Worm (Caenorhabditis elegans) whole organism, young adult: ENCODE measurements around the gene morc-1.

Source experiments
- B0035.1 ChIP-seq: sonication (generic microtip); optimal IDR thresholded peaks from 2 replicates; lab custom pipeline; 2016; ENCODE audit warnings: missing genetic modification characterization, mild to moderate bottlenecking, missing compliant biosample characterization, missing genotype, missing genetic modification reagents
- nfya-1 ChIP-seq: sonication (generic microtip); optimal IDR thresholded peaks from 2 replicates; lab custom pipeline; 2017; ENCODE audit warnings: antibody characterized with exemption, missing compliant biosample characterization, missing genetic modification characterization, borderline replicate concordance; ENCODE audit not compliant: insufficient read depth
- unc-130 ChIP-seq: sonication (generic microtip); optimal IDR thresholded peaks from 2 replicates; lab custom pipeline; 2016; ENCODE audit warnings: missing genetic modification reagents, missing genetic modification characterization, missing compliant biosample characterization

ce11 chrIII:5254108-5254507 lies 47.4 kb upstream of the morc-1 start, which contains the start of the genes sumv-1 and gop-1:
- TF ChIP-seq unc-130 (GFP tag; lab: Kevin White, UChicago): no peak
- TF ChIP-seq nfya-1 (tag; lab: Kevin White, UChicago): no peak
- TF ChIP-seq B0035.1 (tag; lab: Kevin White, UChicago): no peak
